Fruit fly (Drosophila melanogaster) whole organism, embryonic: ENCODE results near the gene Ltn1.

ENCODE experiments used
- Ada2b ChIP-seq: fragments of 200-800 bp; sonication (Bioruptor generic); IDR thresholded peaks from 2 replicates; pipeline ENCODE4 v1.3.6; 2022; ENCODE audit warnings: missing biosample characterization, missing genetic modification characterization
- Asciz ChIP-seq: fragments of 200-800 bp; sonication (Bioruptor generic); optimal IDR thresholded peaks from 2 replicates; lab custom pipeline; 2017; ENCODE audit warnings: missing biosample characterization, mild to moderate bottlenecking, missing genetic modification characterization, missing genetic modification reagents
- CG10267 ChIP-seq: fragments of 200-800 bp; sonication (Bioruptor generic); optimal IDR thresholded peaks from 2 replicates; lab custom pipeline; 2018; ENCODE audit warnings: missing biosample characterization, mild to moderate bottlenecking, missing genetic modification characterization, moderate library complexity
- CG11560 ChIP-seq: fragments of 200-800 bp; sonication (Bioruptor generic); IDR thresholded peaks from 3 replicates; pipeline ENCODE4 v1.3.6; 2022; ENCODE audit warnings: missing biosample characterization, missing genetic modification characterization
- CG15011 ChIP-seq: fragments of 200-800 bp; sonication (Bioruptor generic); optimal IDR thresholded peaks from 3 replicates; lab custom pipeline; 2018; ENCODE audit warnings: missing biosample characterization, mild to moderate bottlenecking, missing genetic modification characterization
- CG15601 ChIP-seq: fragments of 200-800 bp; sonication (Bioruptor generic); optimal IDR thresholded peaks from 3 replicates; lab custom pipeline; 2019; ENCODE audit warnings: missing biosample characterization, mild to moderate bottlenecking, missing genetic modification characterization, moderate library complexity
- CG15696 ChIP-seq: fragments of 200-800 bp; sonication (Bioruptor generic); optimal IDR thresholded peaks from 2 replicates; lab custom pipeline; 2019; ENCODE audit warnings: missing biosample characterization, mild to moderate bottlenecking, missing genetic modification characterization, moderate library complexity
- CG16863 ChIP-seq: fragments of 200-800 bp; sonication (Bioruptor generic); optimal IDR thresholded peaks from 3 replicates; lab custom pipeline; 2016; ENCODE audit warnings: missing biosample characterization, missing genetic modification characterization
- CG17359 ChIP-seq: fragments of 200-800 bp; sonication (Bioruptor generic); optimal IDR thresholded peaks from 3 replicates; lab custom pipeline; 2018; ENCODE audit warnings: missing biosample characterization, mild to moderate bottlenecking, missing genetic modification characterization, moderate library complexity
- CG18476 ChIP-seq: fragments of 200-800 bp; sonication (Bioruptor generic); optimal IDR thresholded peaks from 2 replicates; lab custom pipeline; 2016; ENCODE audit warnings: missing biosample characterization, mild to moderate bottlenecking, missing genetic modification characterization
- CG2199 ChIP-seq: fragments of 200-800 bp; sonication (Bioruptor generic); IDR thresholded peaks from 3 replicates; pipeline ENCODE4 v1.3.6; 2022; ENCODE audit warnings: missing biosample characterization, missing genetic modification characterization
- CG2889 ChIP-seq: fragments of 200-800 bp; sonication (Bioruptor generic); IDR thresholded peaks from 3 replicates; pipeline ENCODE4 v1.3.6; 2022; ENCODE audit warnings: missing biosample characterization, missing genetic modification characterization
- CG31224 ChIP-seq: fragments of 200-800 bp; sonication (Bioruptor generic); IDR thresholded peaks from 2 replicates; pipeline ENCODE4 v1.3.6; 2022; ENCODE audit warnings: missing biosample characterization, missing genetic modification characterization
- CG3163 ChIP-seq: fragments of 200-800 bp; sonication (Bioruptor generic); optimal IDR thresholded peaks from 3 replicates; lab custom pipeline; 2016; ENCODE audit warnings: missing biosample characterization, missing genetic modification characterization
- CG32767 ChIP-seq: fragments of 200-800 bp; sonication (Bioruptor generic); IDR thresholded peaks from 2 replicates; pipeline ENCODE4 v1.3.6; 2022; ENCODE audit warnings: missing biosample characterization, missing genetic modification characterization
- CG34224 ChIP-seq: fragments of 200-800 bp; sonication (Bioruptor generic); IDR thresholded peaks from 3 replicates; pipeline ENCODE4 v1.3.6; 2022; ENCODE audit warnings: missing biosample characterization, missing genetic modification characterization; ENCODE audit not compliant: partially characterized antibody
- CG6654 ChIP-seq: fragments of 200-800 bp; sonication (Bioruptor generic); optimal IDR thresholded peaks from 2 replicates; lab custom pipeline; 2017; ENCODE audit warnings: missing biosample characterization, mild to moderate bottlenecking, missing genetic modification characterization
- CG7839 ChIP-seq: fragments of 200-800 bp; sonication (Bioruptor generic); optimal IDR thresholded peaks from 3 replicates; lab custom pipeline; 2018; ENCODE audit warnings: missing biosample characterization, mild to moderate bottlenecking, missing genetic modification characterization, moderate library complexity
- CG8281 ChIP-seq: fragments of 200-800 bp; sonication (Bioruptor generic); optimal IDR thresholded peaks from 2 replicates; lab custom pipeline; 2018; ENCODE audit warnings: missing biosample characterization, mild to moderate bottlenecking, missing genetic modification characterization, moderate library complexity
- CG8388 ChIP-seq: fragments of 200-800 bp; sonication (Bioruptor generic); optimal IDR thresholded peaks from 2 replicates; lab custom pipeline; 2019; ENCODE audit warnings: missing biosample characterization, mild to moderate bottlenecking, missing genetic modification characterization, moderate library complexity
- CG8478 ChIP-seq: fragments of >200 bp; optimal IDR thresholded peaks from 2 replicates; lab custom pipeline; 2018
- CG8924 ChIP-seq: fragments of 200-800 bp; optimal IDR thresholded peaks from 3 replicates; lab custom pipeline; 2019; ENCODE audit warnings: missing biosample characterization, mild to moderate bottlenecking, missing genetic modification characterization, moderate library complexity
- D19A ChIP-seq: fragments of 200-800 bp; optimal IDR thresholded peaks from 3 replicates; lab custom pipeline; 2019; ENCODE audit warnings: missing biosample characterization, mild to moderate bottlenecking, missing genetic modification characterization, moderate library complexity
- Elba2 ChIP-seq: fragments of 200-800 bp; sonication (Bioruptor generic); optimal IDR thresholded peaks from 3 replicates; lab custom pipeline; 2016; ENCODE audit warnings: missing biosample characterization, missing genetic modification characterization
- HLH3B ChIP-seq: fragments of 200-800 bp; sonication (Bioruptor generic); IDR thresholded peaks from 2 replicates; pipeline ENCODE4 v1.3.6; 2022; ENCODE audit warnings: missing biosample characterization, missing genetic modification characterization
- Hr3 ChIP-seq: fragments of 200-800 bp; sonication (Bioruptor generic); optimal IDR thresholded peaks from 3 replicates; lab custom pipeline; 2016; ENCODE audit warnings: missing biosample characterization, missing genetic modification characterization
- Mad ChIP-seq: fragments of 200-800 bp; sonication (Bioruptor generic); optimal IDR thresholded peaks from 2 replicates; lab custom pipeline; 2016; ENCODE audit warnings: missing biosample characterization, missing genetic modification characterization
- Mes4 ChIP-seq: fragments of 200-800 bp; sonication (Bioruptor generic); optimal IDR thresholded peaks from 2 replicates; lab custom pipeline; 2016; ENCODE audit warnings: missing biosample characterization, missing genetic modification characterization
- NC2α ChIP-seq: fragments of 200-800 bp; sonication (Bioruptor generic); optimal IDR thresholded peaks from 2 replicates; lab custom pipeline; 2016; ENCODE audit warnings: missing biosample characterization, missing genetic modification characterization
- Nf-YB ChIP-seq: fragments of 200-800 bp; sonication (Bioruptor generic); optimal IDR thresholded peaks from 3 replicates; lab custom pipeline; 2019; ENCODE audit warnings: missing biosample characterization, mild to moderate bottlenecking, missing genetic modification characterization, moderate library complexity
- Oaz ChIP-seq: fragments of 200-800 bp; sonication (Bioruptor generic); IDR thresholded peaks from 2 replicates; pipeline ENCODE4 v1.3.6; 2022; ENCODE audit warnings: missing biosample characterization, missing genetic modification characterization
- Sox102F ChIP-seq: fragments of 200-800 bp; sonication (Bioruptor generic); optimal IDR thresholded peaks from 2 replicates; lab custom pipeline; 2018; ENCODE audit warnings: missing biosample characterization, mild to moderate bottlenecking, missing genetic modification characterization, moderate library complexity
- TFAM ChIP-seq: fragments of 200-800 bp; sonication (Bioruptor generic); optimal IDR thresholded peaks from 2 replicates; lab custom pipeline; 2017; ENCODE audit warnings: missing biosample characterization, missing genetic modification characterization, inconsistent platforms
- ac ChIP-seq: fragments of 200-800 bp; sonication (Bioruptor generic); optimal IDR thresholded peaks from 3 replicates; lab custom pipeline; 2017; ENCODE audit warnings: missing biosample characterization, mild to moderate bottlenecking, missing genetic modification characterization
- crol ChIP-seq: fragments of 200-800 bp; sonication (Bioruptor generic); IDR thresholded peaks from 2 replicates; pipeline ENCODE4 v1.3.6; 2022; ENCODE audit warnings: missing biosample characterization, missing genetic modification characterization
- dati ChIP-seq: fragments of 200-800 bp; sonication (Bioruptor generic); IDR thresholded peaks from 2 replicates; pipeline ENCODE4 v1.3.6; 2022; ENCODE audit warnings: missing biosample characterization, missing genetic modification characterization
- fd96Cb ChIP-seq: fragments of 200-800 bp; sonication (Bioruptor generic); optimal IDR thresholded peaks from 2 replicates; lab custom pipeline; 2018; ENCODE audit warnings: missing biosample characterization, mild to moderate bottlenecking, missing genetic modification characterization, moderate library complexity
- fu2 ChIP-seq: fragments of 200-800 bp; sonication (Bioruptor generic); optimal IDR thresholded peaks from 2 replicates; lab custom pipeline; 2016; ENCODE audit warnings: missing biosample characterization, missing genetic modification characterization
- gce ChIP-seq: fragments of 200-800 bp; sonication (Bioruptor generic); IDR thresholded peaks from 3 replicates; pipeline ENCODE4 v1.3.6; 2022; ENCODE audit warnings: missing biosample characterization, missing genetic modification characterization
- gsb ChIP-seq: fragments of 200-800 bp; sonication (Bioruptor generic); IDR thresholded peaks from 2 replicates; pipeline ENCODE4 v1.3.6; 2022; ENCODE audit warnings: missing biosample characterization, missing genetic modification characterization
- gt ChIP-seq: fragments of 200-800 bp; sonication (Bioruptor generic); IDR thresholded peaks from 2 replicates; pipeline ENCODE4 v1.3.6; 2022; ENCODE audit warnings: missing biosample characterization, missing genetic modification characterization
- jumu ChIP-seq: fragments of 200-800 bp; sonication (Bioruptor generic); optimal IDR thresholded peaks from 3 replicates; lab custom pipeline; 2016; ENCODE audit warnings: missing biosample characterization, missing genetic modification characterization
- nerfin-1 ChIP-seq: fragments of 200-800 bp; sonication (Bioruptor generic); optimal IDR thresholded peaks from 3 replicates; lab custom pipeline; 2019; ENCODE audit warnings: missing biosample characterization, mild to moderate bottlenecking, missing genetic modification characterization, moderate library complexity
- org-1 ChIP-seq: fragments of 200-800 bp; sonication (Bioruptor generic); optimal IDR thresholded peaks from 2 replicates; lab custom pipeline; 2017; ENCODE audit warnings: missing biosample characterization, missing genetic modification characterization
- pum ChIP-seq: fragments of 200-800 bp; sonication (Bioruptor generic); optimal IDR thresholded peaks from 2 replicates; lab custom pipeline; 2016; ENCODE audit warnings: missing biosample characterization, missing genetic modification characterization
- sob ChIP-seq: fragments of 200-800 bp; sonication (Bioruptor generic); IDR thresholded peaks from 2 replicates; pipeline ENCODE4 v1.3.6; 2022; ENCODE audit warnings: missing biosample characterization, missing genetic modification characterization
- ssp ChIP-seq: fragments of 200-800 bp; sonication (Bioruptor generic); IDR thresholded peaks from 2 replicates; pipeline ENCODE4 v1.3.6; 2022; ENCODE audit warnings: missing biosample characterization, missing genetic modification characterization
- stwl ChIP-seq: fragments of 200-800 bp; sonication (Bioruptor generic); optimal IDR thresholded peaks from 3 replicates; lab custom pipeline; 2018; ENCODE audit warnings: missing biosample characterization, mild to moderate bottlenecking, missing genetic modification characterization, moderate library complexity
- tap ChIP-seq: fragments of 200-800 bp; optimal IDR thresholded peaks from 3 replicates; lab custom pipeline; 2019; ENCODE audit warnings: missing biosample characterization, mild to moderate bottlenecking, missing genetic modification characterization, moderate library complexity
- tio ChIP-seq: fragments of 200-800 bp; sonication (Bioruptor generic); optimal IDR thresholded peaks from 2 replicates; lab custom pipeline; 2017; ENCODE audit warnings: missing biosample characterization, missing genetic modification characterization, inconsistent platforms
- unpg ChIP-seq: fragments of 200-800 bp; sonication (Bioruptor generic); optimal IDR thresholded peaks from 3 replicates; lab custom pipeline; 2018; ENCODE audit warnings: missing biosample characterization, mild to moderate bottlenecking, missing genetic modification characterization, moderate library complexity
- wek ChIP-seq: fragments of 200-800 bp; sonication (Bioruptor generic); optimal IDR thresholded peaks from 3 replicates; lab custom pipeline; 2018; ENCODE audit warnings: missing biosample characterization, mild to moderate bottlenecking, missing genetic modification characterization, moderate library complexity

The Ltn1 gene

dm6 chr3L:19575650-19576049, 23.6 kb upstream of the Ltn1 start (continued):
- peak; percentile 17 for TF ChIP-seq CG16863 (GFP tag; lab: Kevin White, UChicago)
- no peak for TF ChIP-seq HLH3B (GFP tag; lab: Robert Waterston, UW)
- TF ChIP-seq CG8388 = peak; percentile 12
- no peak for TF ChIP-seq CG3163 (GFP tag; lab: Kevin White, UChicago)
- no peak for TF ChIP-seq gce (GFP tag; lab: Robert Waterston, UW)
- peak; percentile 12 for TF ChIP-seq ac (GFP tag; lab: Kevin White, UChicago)
- TF ChIP-seq CG34224 (GFP tag; lab: Robert Waterston, UW) = no peak
- TF ChIP-seq CG8281 (tag; lab: Kevin White, UChicago) = peak; percentile 42
- TF ChIP-seq CG17359 = peak; percentile 36
- TF ChIP-seq dati = no peak
- TF ChIP-seq CG6654 (GFP tag; lab: Kevin White, UChicago) = no peak
- peak; percentile 29 for TF ChIP-seq NC2α
- TF ChIP-seq jumu (GFP tag; lab: Kevin White, UChicago) = no peak
- TF ChIP-seq Sox102F (GFP tag; lab: Kevin White, UChicago) = peak; percentile 28
- TF ChIP-seq gsb (GFP tag; lab: Robert Waterston, UW) = 0 out of 2 replicates have a peak, but pooled peaks have one; percentile 19
- no peak for TF ChIP-seq CG18476 (GFP tag; lab: Kevin White, UChicago)
- TF ChIP-seq Ada2b (GFP tag; lab: Robert Waterston, UW) = 0 out of 2 replicates have a peak, but pooled peaks have one; percentile 7
- no peak for TF ChIP-seq TFAM (GFP tag; lab: Kevin White, UChicago)
- peak; percentile 0 for TF ChIP-seq CG7839 (tag; lab: Kevin White, UChicago)
- no peak for TF ChIP-seq CG2889 (GFP tag; lab: Robert Waterston, UW)
- TF ChIP-seq Mes4 = peak; percentile 41
- no peak for TF ChIP-seq pum
- TF ChIP-seq CG8478 = no peak
- TF ChIP-seq CG8924 (tag; lab: Kevin White, UChicago) = peak; percentile 21
- peak; percentile 84 for TF ChIP-seq crol (GFP tag; lab: Robert Waterston, UW)
- no peak for TF ChIP-seq tio (GFP tag; lab: Kevin White, UChicago)
- TF ChIP-seq stwl (tag; lab: Kevin White, UChicago) = no peak
- no peak for TF ChIP-seq CG10267 (tag; lab: Kevin White, UChicago)
- TF ChIP-seq CG15011 (GFP tag; lab: Kevin White, UChicago) = no peak
- TF ChIP-seq fu2 (GFP tag; lab: Kevin White, UChicago) = no peak
- peak; percentile 39 for TF ChIP-seq tap (tag; lab: Kevin White, UChicago)
- TF ChIP-seq D19A = peak; percentile 8
- TF ChIP-seq sob (GFP tag; lab: Robert Waterston, UW) = 0 out of 2 replicates have a peak, but pooled peaks have one; percentile 28
- TF ChIP-seq Nf-YB = peak; percentile 28
- peak; percentile 22 for TF ChIP-seq Mad (GFP tag; lab: Kevin White, UChicago)
- TF ChIP-seq nerfin-1 (tag; lab: Kevin White, UChicago) = no peak
- TF ChIP-seq CG31224 (GFP tag; lab: Robert Waterston, UW) = no peak
- peak; percentile 74 for TF ChIP-seq CG15601 (tag; lab: Kevin White, UChicago)
- peak; percentile 80 for TF ChIP-seq org-1 (GFP tag; lab: Kevin White, UChicago)
- no peak for TF ChIP-seq Oaz (GFP tag; lab: Robert Waterston, UW)
- TF ChIP-seq CG11560 (tag; lab: Robert Waterston, UW) = no peak
- peak; percentile 57 for TF ChIP-seq Asciz (GFP tag; lab: Kevin White, UChicago)
- TF ChIP-seq Hr3 (GFP tag; lab: Kevin White, UChicago) = no peak
- TF ChIP-seq fd96Cb = peak; percentile 10
- TF ChIP-seq CG15696 (tag; lab: Kevin White, UChicago) = peak; percentile 42
- 0 out of 3 replicates have a peak, but pooled peaks have one; percentile 76 for TF ChIP-seq CG2199 (GFP tag; lab: Robert Waterston, UW)
- TF ChIP-seq CG32767 (GFP tag; lab: Robert Waterston, UW) = peak; percentile 28; the same call in 1 of the 2 replicates
- TF ChIP-seq ssp (GFP tag; lab: Robert Waterston, UW) = peak; percentile 16; the same call in 1 of the 2 replicates
- TF ChIP-seq Elba2 (GFP tag; lab: Kevin White, UChicago) = no peak
- TF ChIP-seq gt (GFP tag; lab: Robert Waterston, UW) = no peak
- peak; percentile 53 for TF ChIP-seq unpg
- TF ChIP-seq wek (GFP tag; lab: Kevin White, UChicago) = peak; percentile 79
